Worm (Caenorhabditis elegans) whole organism, L4 larva: Measurements from ENCODE around the gene F08G2.4.

Experiments used
- F10B5.3 ChIP-seq: sonication (generic microtip); optimal IDR thresholded peaks from 2 replicates; lab custom pipeline; 2016; ENCODE audit warnings: mild to moderate bottlenecking, missing genetic modification characterization, missing compliant biosample characterization
- F26F4.8 ChIP-seq: fragments of 200-800 bp; sonication (Bioruptor generic); conservative IDR thresholded peaks from 2 replicates; pipeline ENCODE4 v1.3.6; 2022; ENCODE audit warnings: missing genetic modification characterization, missing compliant biosample characterization
- F37D6.2 ChIP-seq: sonication (generic microtip); optimal IDR thresholded peaks from 2 replicates; lab custom pipeline; 2016; ENCODE audit warnings: mild to moderate bottlenecking, missing genetic modification characterization, missing compliant biosample characterization
- F44E2.7 ChIP-seq: fragments of 200-800 bp; sonication (Bioruptor generic); IDR thresholded peaks from 2 replicates; pipeline ENCODE4 v2.1.2; 2022; ENCODE audit warnings: missing genetic modification characterization, missing compliant biosample characterization
- T26A8.4 ChIP-seq: fragments of 200-800 bp; sonication (Bioruptor generic); IDR thresholded peaks from 2 replicates; pipeline ENCODE4 v1.3.6; 2022; ENCODE audit warnings: missing genetic modification characterization, missing compliant biosample characterization
- Y5F2A.4 ChIP-seq: fragments of 200-800 bp; sonication (Bioruptor generic); optimal IDR thresholded peaks from 2 replicates; lab custom pipeline; 2018; ENCODE audit warnings: mild to moderate bottlenecking, missing genetic modification characterization, missing compliant biosample characterization
- Y75B8A.6 ChIP-seq: fragments of 200-800 bp; sonication (Bioruptor generic); IDR thresholded peaks from 2 replicates; pipeline ENCODE4 v1.3.6; 2022; ENCODE audit warnings: missing genetic modification reagents, missing genetic modification characterization, missing compliant biosample characterization
- ZK337.2 ChIP-seq: fragments of 200-800 bp; sonication (Bioruptor generic); IDR thresholded peaks from 2 replicates; pipeline ENCODE4 v1.3.6; 2022; ENCODE audit warnings: missing genetic modification reagents, missing genetic modification characterization, missing compliant biosample characterization
- attf-4 ChIP-seq: sonication (generic microtip); optimal IDR thresholded peaks from 3 replicates; lab custom pipeline; 2017; ENCODE audit warnings: missing biosample characterization, missing genetic modification characterization
- ceh-44 ChIP-seq: fragments of 200-800 bp; sonication (Bioruptor generic); IDR thresholded peaks from 2 replicates; pipeline ENCODE4 v1.3.6; 2022; ENCODE audit warnings: missing genetic modification reagents, missing genetic modification characterization, missing compliant biosample characterization
- daf-16 ChIP-seq, 3 experiments: sonication (generic microtip); optimal IDR thresholded peaks; 2 replicates each; lab custom pipeline; 2016 to 2017; ENCODE audit warnings: missing genetic modification characterization in 3 of 3, missing genetic modification reagents in 3 of 3, mild to moderate bottlenecking in 2 of 3, missing compliant biosample characterization in 2 of 3, missing biosample characterization in 1 of 3, moderate library complexity in 1 of 3
- daf-19 ChIP-seq: fragments of 200-800 bp; sonication (Bioruptor generic); conservative IDR thresholded peaks from 2 replicates; pipeline ENCODE4 v1.3.6; 2022; ENCODE audit warnings: missing genetic modification characterization, missing compliant biosample characterization
- daf-8 ChIP-seq: fragments of 200-800 bp; sonication (Bioruptor generic); IDR thresholded peaks from 2 replicates; pipeline ENCODE4 v1.3.6; 2022; ENCODE audit warnings: missing genetic modification characterization, missing compliant biosample characterization
- dmd-6 ChIP-seq: fragments of 200-800 bp; sonication (Bioruptor generic); IDR thresholded peaks from 2 replicates; pipeline ENCODE4 v1.3.6; 2022; ENCODE audit warnings: missing genetic modification reagents, missing genetic modification characterization, missing compliant biosample characterization
- dmd-8 ChIP-seq: fragments of 200-800 bp; sonication (Bioruptor generic); IDR thresholded peaks from 2 replicates; pipeline ENCODE4 v1.3.6; 2022; ENCODE audit warnings: missing genetic modification characterization, missing compliant biosample characterization
- duxl-1 ChIP-seq: sonication (generic microtip); optimal IDR thresholded peaks from 2 replicates; lab custom pipeline; 2016; ENCODE audit warnings: mild to moderate bottlenecking, missing genetic modification characterization, moderate library complexity, missing compliant biosample characterization; ENCODE audit not compliant: poor library complexity
- fkh-10 ChIP-seq: fragments of 150-350 bp; optimal IDR thresholded peaks from 2 replicates; lab custom pipeline; 2014; ENCODE audit warnings: missing biosample characterization, missing genetic modification reagents, missing genetic modification characterization
- gei-8 ChIP-seq: fragments of 200-800 bp; sonication (Bioruptor generic); optimal IDR thresholded peaks from 2 replicates; lab custom pipeline; 2018; ENCODE audit warnings: mild to moderate bottlenecking, missing genetic modification characterization, missing compliant biosample characterization
- hlh-11 ChIP-seq: fragments of 200-800 bp; sonication (Bioruptor generic); optimal IDR thresholded peaks from 2 replicates; lab custom pipeline; 2018; ENCODE audit warnings: mild to moderate bottlenecking, missing genetic modification characterization, missing compliant biosample characterization
- hlh-30 ChIP-seq: sonication (generic microtip); optimal IDR thresholded peaks from 2 replicates; lab custom pipeline; 2017; ENCODE audit warnings: antibody characterized with exemption, mild to moderate bottlenecking, missing genetic modification characterization, missing compliant biosample characterization; ENCODE audit not compliant: insufficient read depth
- jun-1 ChIP-seq: fragments of 150-350 bp; optimal IDR thresholded peaks from 2 replicates; lab custom pipeline; 2014; ENCODE audit warnings: missing biosample characterization, missing genetic modification reagents, missing genetic modification characterization
- lim-7 ChIP-seq: fragments of 200-800 bp; sonication (Bioruptor generic); IDR thresholded peaks from 2 replicates; pipeline ENCODE4 v1.3.6; 2022; ENCODE audit warnings: missing genetic modification characterization, missing compliant biosample characterization
- lin-15B ChIP-seq: fragments of 150-350 bp; sonication (generic microtip); optimal IDR thresholded peaks from 3 replicates; lab custom pipeline; 2014; ENCODE audit warnings: missing biosample characterization, missing genetic modification characterization
- lin-29 ChIP-seq: fragments of 200-800 bp; sonication (Bioruptor generic); IDR thresholded peaks from 2 replicates; pipeline ENCODE4 v1.3.6; 2022; ENCODE audit warnings: missing genetic modification reagents, missing genetic modification characterization, missing compliant biosample characterization
- lsy-2 ChIP-seq, 2 experiments: fragments of 150-350 bp in 1 of 2; sonication (generic microtip) in 1 of 2; optimal IDR thresholded peaks; 2 replicates each; lab custom pipeline; 2014 to 2017; ENCODE audit warnings: missing biosample characterization in 2 of 2, missing genetic modification characterization in 2 of 2
- madf-5 ChIP-seq, 2 experiments: fragments of 200-800 bp; sonication (Bioruptor generic); IDR thresholded peaks; 2 replicates each; pipeline ENCODE4 v1.3.6; 2022; ENCODE audit warnings: missing compliant biosample characterization in 2 of 2, missing genetic modification characterization in 2 of 2
- mdt-29 ChIP-seq: fragments of 200-800 bp; sonication (Bioruptor generic); IDR thresholded peaks from 2 replicates; pipeline ENCODE4 v1.3.6; 2022; ENCODE audit warnings: missing genetic modification reagents, missing genetic modification characterization, missing compliant biosample characterization
- mxl-2 ChIP-seq: fragments of 200-800 bp; sonication (Bioruptor generic); conservative IDR thresholded peaks from 2 replicates; pipeline ENCODE4 v1.3.6; 2022; ENCODE audit warnings: missing genetic modification reagents, missing genetic modification characterization, missing compliant biosample characterization
- nhr-102 ChIP-seq: sonication (generic microtip); optimal IDR thresholded peaks from 2 replicates; lab custom pipeline; 2016; ENCODE audit warnings: mild to moderate bottlenecking, missing genetic modification characterization, moderate library complexity, missing compliant biosample characterization
- nhr-111 ChIP-seq: fragments of 200-800 bp; sonication (Bioruptor generic); optimal IDR thresholded peaks from 2 replicates; lab custom pipeline; 2018; ENCODE audit warnings: mild to moderate bottlenecking, missing genetic modification characterization, missing compliant biosample characterization
- nhr-25 ChIP-seq: sonication (generic microtip); optimal IDR thresholded peaks from 2 replicates; lab custom pipeline; 2017; ENCODE audit warnings: missing genetic modification characterization, mild to moderate bottlenecking, missing compliant biosample characterization, antibody characterized with exemption, moderate library complexity, borderline replicate concordance; ENCODE audit not compliant: insufficient read depth
- nhr-48 ChIP-seq: sonication (generic microtip); optimal IDR thresholded peaks from 2 replicates; lab custom pipeline; 2016; ENCODE audit warnings: mild to moderate bottlenecking, missing genetic modification characterization, missing compliant biosample characterization
- nhr-6 ChIP-seq: fragments of 150-350 bp; optimal IDR thresholded peaks from 2 replicates; lab custom pipeline; 2014; ENCODE audit warnings: missing biosample characterization, missing genetic modification characterization
- nhr-77 ChIP-seq: fragments of 150-350 bp; optimal IDR thresholded peaks from 2 replicates; lab custom pipeline; 2014; ENCODE audit warnings: missing biosample characterization, missing genetic modification characterization
- pha-4 ChIP-seq, 2 experiments: fragments of 150-350 bp in 1 of 2; fragments of 200-800 bp in 1 of 2; sonication (Bioruptor generic) in 1 of 2; IDR thresholded peaks in 1 of 2; optimal IDR thresholded peaks in 1 of 2; 2 replicates each; pipeline versions ENCODE4 v1.3.6 to Lab custom; 2014 to 2022; ENCODE audit warnings: missing genetic modification characterization in 2 of 2, missing genetic modification reagents in 2 of 2, missing biosample characterization in 1 of 2, missing compliant biosample characterization in 1 of 2
- php-3 ChIP-seq: fragments of 200-800 bp; sonication (Bioruptor generic); IDR thresholded peaks from 2 replicates; pipeline ENCODE4 v1.3.6; 2022; ENCODE audit warnings: missing genetic modification reagents, missing genetic modification characterization, missing compliant biosample characterization
- set-16 ChIP-seq: fragments of 200-800 bp; sonication (Bioruptor generic); IDR thresholded peaks from 2 replicates; pipeline ENCODE4 v1.3.6; 2022; ENCODE audit warnings: missing genetic modification reagents, missing genetic modification characterization, missing compliant biosample characterization
- skn-1 ChIP-seq: fragments of 150-350 bp; optimal IDR thresholded peaks from 2 replicates; lab custom pipeline; 2014; ENCODE audit warnings: missing biosample characterization, missing genetic modification characterization
- snpc-1.2 ChIP-seq: fragments of 200-800 bp; sonication (Bioruptor generic); IDR thresholded peaks from 2 replicates; pipeline ENCODE4 v1.3.6; 2022; ENCODE audit warnings: missing genetic modification reagents, missing genetic modification characterization, missing compliant biosample characterization
- snpc-4 ChIP-seq: fragments of 150-350 bp; optimal IDR thresholded peaks from 2 replicates; lab custom pipeline; 2014; ENCODE audit warnings: missing biosample characterization, missing genetic modification characterization
- spr-3 ChIP-seq: fragments of 200-800 bp; sonication (Bioruptor generic); optimal IDR thresholded peaks from 2 replicates; lab custom pipeline; 2018; ENCODE audit warnings: mild to moderate bottlenecking, missing genetic modification characterization, missing compliant biosample characterization
- tag-97 ChIP-seq: fragments of 200-800 bp; sonication (Bioruptor generic); IDR thresholded peaks from 2 replicates; pipeline ENCODE4 v1.3.6; 2022; ENCODE audit warnings: missing genetic modification characterization, missing compliant biosample characterization
- vab-7 ChIP-seq: fragments of 200-800 bp; sonication (Bioruptor generic); IDR thresholded peaks from 2 replicates; pipeline ENCODE4 v1.3.6; 2022; ENCODE audit warnings: missing genetic modification reagents, missing genetic modification characterization, missing compliant biosample characterization
- zag-1 ChIP-seq: fragments of 150-350 bp; optimal IDR thresholded peaks from 2 replicates; lab custom pipeline; 2014; ENCODE audit warnings: missing biosample characterization, missing genetic modification characterization
- ztf-11 ChIP-seq: fragments of 150-350 bp; optimal IDR thresholded peaks from 2 replicates; lab custom pipeline; 2014; ENCODE audit warnings: missing biosample characterization, missing genetic modification characterization

The F08G2.4 gene

ce11 chrII:13872191-13872889, 41.9 kb downstream of the F08G2.4 start, which contains the start of the genes cup-14 and ndub-8 (continued):
- TF ChIP-seq Y75B8A.6 (no peak), F44E2.7 (GFP tag; lab: Robert Waterston, UW) (no peak), vab-7 (GFP tag; lab: Robert Waterston, UW) (0 out of 2 replicates have a peak, but pooled peaks have one; percentile 10), nhr-111 (GFP tag; lab: Kevin White, UChicago) (no peak), fkh-10 (GFP tag; lab: Kevin White, UChicago) (peak; percentile 87), set-16 (GFP tag; lab: Robert Waterston, UW) (no peak), attf-4 (tag; lab: Kevin White, UChicago) (peak; percentile 6), nhr-25 (peak; percentile 44), lin-15B (tag; lab: Kevin White, UChicago) (no peak), ceh-44 (GFP tag; lab: Robert Waterston, UW) (no peak), nhr-48 (tag; lab: Kevin White, UChicago) (peak; percentile 45), nhr-77 (tag; lab: Kevin White, UChicago) (peak; percentile 82), lin-29 (GFP tag; lab: Robert Waterston, UW) (0 out of 2 replicates have a peak, but pooled peaks have one; percentile 46), ztf-11 (no peak), skn-1 (no peak), mdt-29 (no peak), jun-1 (tag; lab: Kevin White, UChicago) (peak; percentile 29), daf-8 (GFP tag; lab: Robert Waterston, UW) (no peak), php-3 (GFP tag; lab: Robert Waterston, UW) (peak; percentile 80), pha-4 (GFP tag; IDR thresholded peaks at IDR 0.05; lab: Robert Waterston, UW) (peak; percentile 71), pha-4 (tag; optimal IDR thresholded peaks at IDR 0.05; lab: Kevin White, UChicago) (peak; percentile 24), snpc-4 (no peak), gei-8 (no peak), daf-16 (GFP tag; optimal IDR thresholded peaks at IDR 0.05; lab: Kevin White, UChicago) (peak; percentile 58 to 60), daf-16 (tag; optimal IDR thresholded peaks at IDR 0.05; lab: Kevin White, UChicago) (peak; percentile 83), lim-7 (GFP tag; lab: Robert Waterston, UW) (no peak), F26F4.8 (GFP tag; lab: Robert Waterston, UW) (no peak), hlh-30 (tag; lab: Kevin White, UChicago) (peak; percentile 98), T26A8.4 (GFP tag; lab: Robert Waterston, UW) (peak; percentile 82), nhr-6 (tag; lab: Kevin White, UChicago) (peak; percentile 66), lsy-2 (tag; optimal IDR thresholded peaks at IDR 0.05; lab: Kevin White, UChicago) (peak; percentile 98 to 100), dmd-6 (GFP tag; lab: Robert Waterston, UW) (peak; percentile 25; the same call in 1 of the 2 replicates), nhr-102 (tag; lab: Kevin White, UChicago) (peak; percentile 71), daf-19 (no peak), zag-1 (no peak), F37D6.2 (tag; lab: Kevin White, UChicago) (peak; percentile 15), duxl-1 (tag; lab: Kevin White, UChicago) (peak; percentile 51), spr-3 (GFP tag; lab: Kevin White, UChicago) (peak; percentile 50), Y5F2A.4 (GFP tag; lab: Kevin White, UChicago) (no peak)

DNA sequence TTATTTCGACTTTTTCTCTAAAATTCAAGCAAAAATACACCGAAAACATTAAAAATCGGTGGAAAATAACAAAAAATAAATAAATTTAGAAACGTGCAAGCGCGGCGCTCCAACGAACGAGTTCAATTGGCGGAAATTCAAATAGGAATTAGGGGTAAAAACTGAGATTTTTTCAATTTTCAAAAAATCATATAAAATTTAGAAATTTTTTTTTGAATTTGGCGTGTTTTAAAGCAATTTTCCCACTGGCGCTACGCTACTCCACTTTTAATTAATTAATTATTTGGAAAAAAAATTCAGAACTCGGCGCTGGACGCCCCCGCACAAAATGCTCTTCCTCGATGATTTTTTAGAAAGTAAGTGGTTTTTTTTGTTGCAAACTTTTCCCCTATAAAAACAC, 45.3 kb downstream of the F08G2.4 start, which contains the start of gene ing-3:
Gene ing-3, plus strand, starts transcription at position 301 of the 400 bp plus-strand sequence.
- no peak for TF ChIP-seq tag-97 (GFP tag; lab: Robert Waterston, UW)
- TF ChIP-seq ceh-44 (GFP tag; lab: Robert Waterston, UW), result no peak
- TF ChIP-seq mxl-2 (GFP tag; lab: Robert Waterston, UW), result no peak
- no peak for TF ChIP-seq nhr-77 (tag; lab: Kevin White, UChicago)
- TF ChIP-seq vab-7 (GFP tag; lab: Robert Waterston, UW), result no peak
- no peak for TF ChIP-seq T26A8.4 (GFP tag; lab: Robert Waterston, UW)
- no peak for TF ChIP-seq F26F4.8 (GFP tag; lab: Robert Waterston, UW)
- no peak for TF ChIP-seq Y5F2A.4 (GFP tag; lab: Kevin White, UChicago)
- no peak for TF ChIP-seq madf-5 (GFP tag; IDR thresholded peaks at IDR 0.05; lab: Robert Waterston, UW)
- TF ChIP-seq hlh-11 (tag; lab: Kevin White, UChicago), result no peak
- no peak for TF ChIP-seq lsy-2 (tag; optimal IDR thresholded peaks at IDR 0.05; lab: Kevin White, UChicago)
- no peak for TF ChIP-seq snpc-1.2 (GFP tag; lab: Robert Waterston, UW)
- TF ChIP-seq ZK337.2 (GFP tag; lab: Robert Waterston, UW), result no peak
- no peak for TF ChIP-seq F10B5.3
- TF ChIP-seq F37D6.2 (tag; lab: Kevin White, UChicago), result no peak
- TF ChIP-seq dmd-8, result no peak
